Worm (Caenorhabditis elegans) whole organism, L3 larva: Measurements from ENCODE around the gene prp-9.

Experiments used
- ceh-16 ChIP-seq: sonication (generic microtip); optimal IDR thresholded peaks from 2 replicates; lab custom pipeline; 2017; ENCODE audit warnings: missing biosample characterization, missing genetic modification characterization
- egl-5 ChIP-seq: fragments of 150-350 bp; optimal IDR thresholded peaks from 2 replicates; lab custom pipeline; 2017; ENCODE audit warnings: missing biosample characterization, missing genetic modification reagents, missing genetic modification characterization, inconsistent platforms
- elt-3 ChIP-seq, 3 experiments: fragments of 150-350 bp in 1 of 3; sonication (generic microtip) in 2 of 3; optimal IDR thresholded peaks; 2 replicates in 2 of 3; 4 replicates in 1 of 3; lab custom pipeline; 2014 to 2017; ENCODE audit warnings: missing biosample characterization in 3 of 3, missing genetic modification characterization in 3 of 3
- nhr-12 ChIP-seq: fragments of 150-350 bp; optimal IDR thresholded peaks from 2 replicates; lab custom pipeline; 2014; ENCODE audit warnings: missing biosample characterization, missing genetic modification characterization
- nhr-237 ChIP-seq: fragments of 150-350 bp; optimal IDR thresholded peaks from 2 replicates; lab custom pipeline; 2014; ENCODE audit warnings: missing biosample characterization, missing genetic modification characterization
- nhr-25 ChIP-seq: sonication (generic microtip); optimal IDR thresholded peaks from 2 replicates; lab custom pipeline; 2017; ENCODE audit warnings: missing biosample characterization, missing genetic modification characterization
- pqm-1 ChIP-seq: fragments of 150-350 bp; optimal IDR thresholded peaks from 2 replicates; lab custom pipeline; 2017; ENCODE audit warnings: missing biosample characterization, missing genetic modification characterization, inconsistent platforms
- sea-2 ChIP-seq: fragments of 150-350 bp; sonication (generic microtip); optimal IDR thresholded peaks from 4 replicates; lab custom pipeline; 2014; ENCODE audit warnings: missing biosample characterization, missing genetic modification reagents, missing genetic modification characterization

ce11 chrII:8568234-8568969 lies 43.2 kb upstream of the prp-9 start:
- no peak for TF ChIP-seq sea-2
- no peak for TF ChIP-seq nhr-237 (tag; lab: Kevin White, UChicago)
- TF ChIP-seq nhr-12: no peak
- TF ChIP-seq elt-3 (tag; optimal IDR thresholded peaks at IDR 0.05; lab: Kevin White, UChicago): no peak
- no peak for TF ChIP-seq pqm-1 (tag; lab: Kevin White, UChicago)
- no peak for TF ChIP-seq egl-5 (tag; lab: Kevin White, UChicago)
- no peak for TF ChIP-seq nhr-25 (tag; lab: Kevin White, UChicago)
- no peak for TF ChIP-seq ceh-16 (tag; lab: Kevin White, UChicago)
